Fruit fly (Drosophila melanogaster): Measurements from ENCODE around the gene CG43332.

DNA sequence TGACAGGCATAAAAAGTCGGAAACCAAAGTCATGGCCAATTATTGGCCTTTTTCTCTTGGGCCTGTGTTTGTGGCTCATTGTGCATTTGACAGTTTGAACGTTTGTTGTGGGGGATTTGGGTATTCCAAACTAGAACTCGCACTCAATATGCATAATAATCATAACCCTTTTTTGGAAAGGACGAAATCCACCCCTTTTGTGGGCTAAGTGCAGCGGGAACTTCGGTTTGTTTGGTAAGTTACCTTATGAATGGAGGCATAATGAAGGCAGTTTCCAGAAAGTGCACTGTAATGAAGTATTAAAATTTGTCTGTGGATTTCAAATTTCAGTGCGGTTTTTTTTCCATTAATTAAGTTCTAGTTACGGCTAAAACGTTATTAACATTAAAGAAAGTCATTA is 35.3 kb upstream of the CG43332 start:
- no peak for TF ChIP-seq psq (optimal IDR thresholded peaks at IDR 0.05)
- no peak for TF ChIP-seq Dll (optimal IDR thresholded peaks at IDR 0.05)
- no peak for TF ChIP-seq usp (GFP tag; optimal IDR thresholded peaks at IDR 0.05)

Data from whole organism.